Worm (Caenorhabditis elegans) whole organism, early embryonic: ENCODE results near the gene Y55F3BR.6.

Experiments used
- B0310.2 ChIP-seq: sonication (generic microtip); optimal IDR thresholded peaks from 2 replicates; lab custom pipeline; 2016; ENCODE audit warnings: mild to moderate bottlenecking, missing genetic modification characterization, missing compliant biosample characterization
- F13C5.2 ChIP-seq: sonication (generic microtip); optimal IDR thresholded peaks from 2 replicates; lab custom pipeline; 2017; ENCODE audit warnings: mild to moderate bottlenecking, missing genetic modification characterization, inconsistent platforms, missing compliant biosample characterization
- ama-1 ChIP-seq: fragments of 150-350 bp; optimal IDR thresholded peaks from 2 replicates; lab custom pipeline; 2014
- ceh-13 ChIP-seq: fragments of 200-800 bp; sonication (Bioruptor generic); optimal IDR thresholded peaks from 2 replicates; lab custom pipeline; 2018; ENCODE audit warnings: mild to moderate bottlenecking, missing genetic modification characterization, missing compliant biosample characterization
- ceh-36 ChIP-seq: sonication (generic microtip); optimal IDR thresholded peaks from 2 replicates; lab custom pipeline; 2016; ENCODE audit warnings: missing genetic modification characterization, inconsistent platforms, missing compliant biosample characterization
- ets-7 ChIP-seq: sonication (generic microtip); optimal IDR thresholded peaks from 2 replicates; lab custom pipeline; 2016; ENCODE audit warnings: missing genotype, missing genetic modification characterization, missing compliant biosample characterization
- flt-1 ChIP-seq: fragments of 200-800 bp; sonication (Bioruptor generic); IDR thresholded peaks from 2 replicates; pipeline ENCODE4 v1.3.6; 2022; ENCODE audit warnings: missing genetic modification characterization, missing compliant biosample characterization
- hmbx-1 ChIP-seq: sonication (generic microtip); optimal IDR thresholded peaks from 2 replicates; lab custom pipeline; 2016; ENCODE audit warnings: mild to moderate bottlenecking, missing genetic modification characterization, missing compliant biosample characterization
- hnd-1 ChIP-seq: sonication (generic microtip); optimal IDR thresholded peaks from 2 replicates; lab custom pipeline; 2016; ENCODE audit warnings: missing genetic modification characterization, missing compliant biosample characterization
- scrt-1 ChIP-seq: fragments of 200-800 bp; sonication (Bioruptor generic); IDR thresholded peaks from 2 replicates; pipeline ENCODE4 v1.3.6; 2022; ENCODE audit warnings: missing genetic modification characterization, missing compliant biosample characterization
- sea-1 ChIP-seq: fragments of 200-800 bp; sonication (Bioruptor generic); conservative IDR thresholded peaks from 2 replicates; pipeline ENCODE4 v1.3.6; 2022; ENCODE audit warnings: missing genetic modification characterization, missing compliant biosample characterization

DNA sequence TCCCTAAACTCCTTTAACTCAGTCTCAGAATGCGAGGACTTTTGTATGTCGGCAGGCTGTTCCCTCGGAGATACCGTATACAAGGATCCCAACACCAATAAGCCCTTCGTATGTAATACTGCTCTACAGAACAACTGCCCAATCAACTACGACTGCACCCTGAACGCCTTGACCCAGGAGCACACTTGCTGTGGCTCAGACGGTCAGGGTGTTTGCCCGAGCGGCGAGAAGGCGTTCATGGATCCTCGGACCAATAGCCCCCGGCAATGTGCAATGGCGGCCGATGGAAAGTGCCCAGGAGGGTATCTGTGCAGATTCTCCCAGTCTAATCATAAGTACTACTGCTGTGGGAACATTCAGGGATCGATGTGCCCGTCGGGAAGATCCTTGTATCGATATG lies 26.8 kb upstream of the Y55F3BR.6 start:
- TF ChIP-seq scrt-1 (GFP tag; lab: Robert Waterston, UW) (no peak), ama-1 (lab: Kevin White, UChicago) (no peak), ets-7 (tag; lab: Kevin White, UChicago) (no peak), flt-1 (GFP tag; lab: Robert Waterston, UW) (no peak), sea-1 (GFP tag; lab: Robert Waterston, UW) (no peak), ceh-13 (GFP tag; lab: Kevin White, UChicago) (no peak), B0310.2 (tag; lab: Kevin White, UChicago) (no peak), F13C5.2 (tag; lab: Kevin White, UChicago) (no peak), hnd-1 (tag; lab: Kevin White, UChicago) (no peak), ceh-36 (no peak), hmbx-1 (tag; lab: Kevin White, UChicago) (no peak)
